Worm (Caenorhabditis elegans) whole organism, L1 larva: ENCODE results near the gene ZK185.4.

Experiments used
- C04F5.9 ChIP-seq: sonication (generic microtip); optimal IDR thresholded peaks from 2 replicates; lab custom pipeline; 2016; ENCODE audit warnings: missing genetic modification characterization, missing compliant biosample characterization
- C16A3.4 ChIP-seq: fragments of 150-350 bp; optimal IDR thresholded peaks from 2 replicates; lab custom pipeline; 2014; ENCODE audit warnings: missing biosample characterization, missing genetic modification characterization
- C34B4.2 ChIP-seq: sonication (generic microtip); optimal IDR thresholded peaks from 2 replicates; lab custom pipeline; 2017; ENCODE audit warnings: mild to moderate bottlenecking, missing genetic modification characterization, missing compliant biosample characterization
- F16B12.6 ChIP-seq: fragments of 150-350 bp; optimal IDR thresholded peaks from 2 replicates; lab custom pipeline; 2014; ENCODE audit warnings: missing biosample characterization, missing genetic modification characterization
- Y116A8C.19 ChIP-seq: sonication (generic microtip); optimal IDR thresholded peaks from 2 replicates; lab custom pipeline; 2016; ENCODE audit warnings: missing compliant biosample characterization, missing genetic modification characterization, borderline replicate concordance
- aly-2 ChIP-seq: fragments of 150-350 bp; optimal IDR thresholded peaks from 2 replicates; lab custom pipeline; 2014; ENCODE audit warnings: missing biosample characterization, missing genetic modification characterization
- ceh-63 ChIP-seq: fragments of 200-800 bp; sonication (Bioruptor generic); optimal IDR thresholded peaks from 2 replicates; lab custom pipeline; 2018; ENCODE audit warnings: mild to moderate bottlenecking, missing genetic modification characterization, missing compliant biosample characterization
- ceh-82 ChIP-seq, 3 experiments: fragments of 150-350 bp in 1 of 3; sonication (generic microtip) in 2 of 3; optimal IDR thresholded peaks; 2 replicates each; lab custom pipeline; 2014 to 2017; ENCODE audit warnings: missing biosample characterization in 3 of 3, missing genetic modification characterization in 3 of 3
- ceh-88 ChIP-seq: fragments of 200-800 bp; sonication (Bioruptor generic); IDR thresholded peaks from 2 replicates; pipeline ENCODE4 v1.3.6; 2022; ENCODE audit warnings: missing genetic modification characterization, missing compliant biosample characterization
- ceh-90 ChIP-seq: sonication (generic microtip); optimal IDR thresholded peaks from 2 replicates; lab custom pipeline; 2016; ENCODE audit warnings: missing genetic modification characterization, missing compliant biosample characterization
- dpl-1 ChIP-seq, 3 experiments: fragments of 150-350 bp in 2 of 3; sonication (generic microtip) in 1 of 3; optimal IDR thresholded peaks; 2 replicates each; lab custom pipeline; 2014 to 2017; ENCODE audit warnings: missing biosample characterization in 3 of 3, missing genetic modification characterization in 3 of 3, missing genetic modification reagents in 3 of 3
- efl-1 ChIP-seq, 4 experiments: fragments of 150-350 bp; optimal IDR thresholded peaks in 3 of 4; peaks in 1 of 4; 1 replicate in 1 of 4; 2 replicates in 3 of 4; lab custom pipeline; 2014; ENCODE audit warnings: missing biosample characterization in 2 of 4, missing genetic modification characterization in 2 of 4, missing genetic modification reagents in 2 of 4
- egl-13 ChIP-seq: sonication (generic microtip); optimal IDR thresholded peaks from 2 replicates; lab custom pipeline; 2016; ENCODE audit warnings: missing genotype, missing genetic modification reagents, missing genetic modification characterization, missing compliant biosample characterization
- elt-2 ChIP-seq: sonication (generic microtip); optimal IDR thresholded peaks from 2 replicates; lab custom pipeline; 2016; ENCODE audit warnings: missing genetic modification characterization, mild to moderate bottlenecking, inconsistent platforms, missing compliant biosample characterization, missing genetic modification reagents
- fkh-10 ChIP-seq: sonication (generic microtip); optimal IDR thresholded peaks from 2 replicates; lab custom pipeline; 2017; ENCODE audit warnings: missing biosample characterization, missing genetic modification reagents, missing genetic modification characterization
- fkh-4 ChIP-seq: sonication (generic microtip); optimal IDR thresholded peaks from 2 replicates; lab custom pipeline; 2016; ENCODE audit warnings: missing compliant biosample characterization, missing genetic modification characterization, borderline replicate concordance
- fos-1 ChIP-seq: fragments of 150-350 bp; optimal IDR thresholded peaks from 2 replicates; lab custom pipeline; 2014; ENCODE audit warnings: missing biosample characterization, missing genetic modification characterization
- hlh-17 ChIP-seq: fragments of 200-800 bp; sonication (Bioruptor generic); optimal IDR thresholded peaks from 2 replicates; lab custom pipeline; 2018; ENCODE audit warnings: missing genetic modification characterization, mild to moderate bottlenecking, missing compliant biosample characterization, moderate library complexity, borderline replicate concordance
- irx-1 ChIP-seq: sonication (generic microtip); optimal IDR thresholded peaks from 2 replicates; lab custom pipeline; 2016; ENCODE audit warnings: missing genetic modification characterization, missing compliant biosample characterization
- jun-1 ChIP-seq: fragments of 150-350 bp; optimal IDR thresholded peaks from 2 replicates; lab custom pipeline; 2014; ENCODE audit warnings: missing biosample characterization, missing genetic modification reagents, missing genetic modification characterization
- lin-14 ChIP-seq: fragments of 200-800 bp; sonication (Bioruptor generic); optimal IDR thresholded peaks from 2 replicates; lab custom pipeline; 2018; ENCODE audit warnings: mild to moderate bottlenecking, missing genetic modification characterization, moderate library complexity, missing compliant biosample characterization
- lin-35 ChIP-seq, 2 experiments: fragments of 150-350 bp; optimal IDR thresholded peaks; 2 replicates each; lab custom pipeline; 2014; ENCODE audit warnings: missing biosample characterization in 2 of 2, missing genetic modification characterization in 2 of 2, missing genetic modification reagents in 2 of 2
- lsy-2 ChIP-seq, 2 experiments: fragments of 150-350 bp; optimal IDR thresholded peaks; 2 replicates each; lab custom pipeline; 2014; ENCODE audit warnings: missing biosample characterization in 2 of 2, missing genetic modification characterization in 2 of 2
- mab-9 ChIP-seq: fragments of 200-800 bp; sonication (Bioruptor generic); IDR thresholded peaks from 2 replicates; pipeline ENCODE4 v1.3.6; 2022; ENCODE audit warnings: missing genetic modification reagents, missing genetic modification characterization, missing compliant biosample characterization
- mef-2 ChIP-seq: fragments of 150-350 bp; optimal IDR thresholded peaks from 2 replicates; lab custom pipeline; 2014; ENCODE audit warnings: missing biosample characterization, missing genetic modification characterization
- mep-1 ChIP-seq: fragments of 150-350 bp; optimal IDR thresholded peaks from 2 replicates; lab custom pipeline; 2014; ENCODE audit warnings: missing biosample characterization, missing genetic modification characterization
- nhr-11 ChIP-seq: fragments of 150-350 bp; optimal IDR thresholded peaks from 2 replicates; lab custom pipeline; 2014; ENCODE audit warnings: missing biosample characterization, missing genetic modification characterization
- nhr-19 ChIP-seq: fragments of 200-800 bp; sonication (Bioruptor generic); conservative IDR thresholded peaks from 2 replicates; pipeline ENCODE4 v1.3.6; 2022; ENCODE audit warnings: missing genetic modification characterization, missing compliant biosample characterization
- nhr-237 ChIP-seq: fragments of 150-350 bp; optimal IDR thresholded peaks from 2 replicates; lab custom pipeline; 2014; ENCODE audit warnings: missing biosample characterization, missing genetic modification characterization
- nhr-71 ChIP-seq: sonication (generic microtip); optimal IDR thresholded peaks from 2 replicates; lab custom pipeline; 2016; ENCODE audit warnings: mild to moderate bottlenecking, missing genetic modification characterization, moderate library complexity, missing compliant biosample characterization
- nhr-84 ChIP-seq: sonication (generic microtip); optimal IDR thresholded peaks from 2 replicates; lab custom pipeline; 2017; ENCODE audit warnings: missing biosample characterization, missing genetic modification characterization
- nhr-85 ChIP-seq: sonication (generic microtip); peaks from one replicate; lab custom pipeline; 2016; ENCODE audit warnings: missing genetic modification characterization, inconsistent platforms, missing compliant biosample characterization
- nhr-90 ChIP-seq: sonication (generic microtip); optimal IDR thresholded peaks from 2 replicates; lab custom pipeline; 2016; ENCODE audit warnings: mild to moderate bottlenecking, missing genetic modification characterization, missing compliant biosample characterization; ENCODE audit not compliant: poor library complexity
- pag-3 ChIP-seq: sonication (generic microtip); optimal IDR thresholded peaks from 2 replicates; lab custom pipeline; 2017; ENCODE audit warnings: missing genetic modification characterization, mild to moderate bottlenecking, missing compliant biosample characterization, antibody characterized with exemption, borderline replicate concordance; ENCODE audit not compliant: insufficient read depth
- pax-3 ChIP-seq: fragments of 200-800 bp; sonication (Bioruptor generic); optimal IDR thresholded peaks from 2 replicates; lab custom pipeline; 2018; ENCODE audit warnings: mild to moderate bottlenecking, missing genetic modification characterization, moderate library complexity, missing compliant biosample characterization
- pqm-1 ChIP-seq: sonication (generic microtip); optimal IDR thresholded peaks from 3 replicates; lab custom pipeline; 2017; ENCODE audit warnings: missing biosample characterization, missing genetic modification characterization
- rnt-1 ChIP-seq: sonication (generic microtip); optimal IDR thresholded peaks from 2 replicates; lab custom pipeline; 2016; ENCODE audit warnings: mild to moderate bottlenecking, missing genetic modification characterization, moderate library complexity, missing compliant biosample characterization
- snpc-4 ChIP-seq: fragments of 150-350 bp; optimal IDR thresholded peaks from 2 replicates; lab custom pipeline; 2014; ENCODE audit warnings: missing biosample characterization, missing genetic modification characterization
- snu-23 ChIP-seq: sonication (generic microtip); optimal IDR thresholded peaks from 2 replicates; lab custom pipeline; 2016; ENCODE audit warnings: missing genetic modification characterization, missing compliant biosample characterization
- swsn-7 ChIP-seq: sonication (generic microtip); optimal IDR thresholded peaks from 2 replicates; lab custom pipeline; 2016; ENCODE audit warnings: missing genetic modification characterization, missing compliant biosample characterization
- tlp-1 ChIP-seq: fragments of 150-350 bp; optimal IDR thresholded peaks from 2 replicates; lab custom pipeline; 2014; ENCODE audit warnings: missing biosample characterization, missing genetic modification characterization
- unc-30 ChIP-seq: sonication (generic microtip); optimal IDR thresholded peaks from 2 replicates; lab custom pipeline; 2017; ENCODE audit warnings: missing biosample characterization, missing genetic modification characterization
- vab-15 ChIP-seq: sonication (generic microtip); optimal IDR thresholded peaks from 2 replicates; lab custom pipeline; 2017; ENCODE audit warnings: missing genotype, mild to moderate bottlenecking, missing genetic modification characterization, missing compliant biosample characterization
- xbp-1 ChIP-seq: sonication (generic microtip); optimal IDR thresholded peaks from 2 replicates; lab custom pipeline; 2016; ENCODE audit warnings: missing genetic modification characterization, missing compliant biosample characterization
- zag-1 ChIP-seq: fragments of 150-350 bp; optimal IDR thresholded peaks from 2 replicates; lab custom pipeline; 2014; ENCODE audit warnings: missing biosample characterization, missing genetic modification characterization
- ztf-11 ChIP-seq, 2 experiments: sonication (generic microtip); optimal IDR thresholded peaks; 2 replicates each; lab custom pipeline; 2016 to 2017; ENCODE audit warnings: missing genetic modification characterization in 2 of 2, missing biosample characterization in 1 of 2, missing compliant biosample characterization in 1 of 2

ZK185.4 gene

ce11 chrIV:4511259-4511890, 21.6 kb downstream of the ZK185.4 start, which contains the start of the genes rfth-1 and ZK180.8:
TSS of gene rfth-1 (minus strand) at chrIV:4511309.
TSS of gene ZK180.8 (minus strand) at chrIV:4511724.
- TF ChIP-seq efl-1 (optimal IDR thresholded peaks at IDR 0.05; lab: Kevin White, UChicago) = no peak
- TF ChIP-seq efl-1 (GFP tag; optimal IDR thresholded peaks at IDR 0.05 in 1 of 2; lab: Kevin White, UChicago) = peak in 1 of 2 experiments; percentile 53
- TF ChIP-seq snpc-4 (tag; lab: Kevin White, UChicago) = no peak
- no peak for TF ChIP-seq vab-15 (tag; lab: Kevin White, UChicago)
- peak in 1 of 2 experiments; percentile 46 for TF ChIP-seq lin-35 (GFP tag; optimal IDR thresholded peaks at IDR 0.05; lab: Kevin White, UChicago)
- TF ChIP-seq elt-2 = peak; percentile 14
- TF ChIP-seq tlp-1 (tag; lab: Kevin White, UChicago) = no peak
- TF ChIP-seq egl-13 (tag; lab: Kevin White, UChicago) = no peak
- no peak for TF ChIP-seq zag-1
- TF ChIP-seq, all 84 proteins: peak for 3

ce11 chrIV:4506637-4507036, 26.3 kb downstream of the ZK185.4 start, which contains the start of gene gbb-2:
TSS of gene gbb-2 (minus strand) at chrIV:4506748.
- TF ChIP-seq fkh-10 (GFP tag; lab: Kevin White, UChicago) = no peak
- no peak for TF ChIP-seq unc-30
- peak; percentile 79 for TF ChIP-seq lin-14 (GFP tag; lab: Kevin White, UChicago)
- TF ChIP-seq egl-13 (tag; lab: Kevin White, UChicago) = no peak
- TF ChIP-seq mab-9 (GFP tag; lab: Robert Waterston, UW) = no peak
- TF ChIP-seq F16B12.6 (tag; lab: Kevin White, UChicago) = no peak
- TF ChIP-seq xbp-1 (tag; lab: Kevin White, UChicago) = no peak
- TF ChIP-seq nhr-11 (tag; lab: Kevin White, UChicago) = no peak
- no peak for TF ChIP-seq fos-1
- TF ChIP-seq jun-1 = no peak
- TF ChIP-seq ceh-88 (GFP tag; lab: Robert Waterston, UW) = no peak
- TF ChIP-seq rnt-1 = peak; percentile 54
- TF ChIP-seq lsy-2 (tag; optimal IDR thresholded peaks at IDR 0.05; lab: Kevin White, UChicago) = peak in 1 of 2 experiments; percentile 17
- no peak for TF ChIP-seq nhr-237
- TF ChIP-seq nhr-19 (GFP tag; lab: Robert Waterston, UW) = peak; percentile 40
- TF ChIP-seq snu-23 (GFP tag; lab: Kevin White, UChicago) = peak; percentile 14
- no peak for TF ChIP-seq ceh-82 (tag; optimal IDR thresholded peaks at IDR 0.05; lab: Kevin White, UChicago)
- TF ChIP-seq nhr-85 (tag; lab: Kevin White, UChicago) = no peak
- TF ChIP-seq nhr-90 (tag; lab: Kevin White, UChicago) = no peak
- no peak for TF ChIP-seq mef-2 (tag; lab: Kevin White, UChicago)
- TF ChIP-seq C34B4.2 (tag; lab: Kevin White, UChicago) = no peak
- TF ChIP-seq efl-1 (optimal IDR thresholded peaks at IDR 0.05; lab: Kevin White, UChicago) = peak in 1 of 2 experiments; percentile 5
- no peak for TF ChIP-seq efl-1 (GFP tag; optimal IDR thresholded peaks at IDR 0.05 in 1 of 2; lab: Kevin White, UChicago)
- TF ChIP-seq dpl-1 (GFP tag; optimal IDR thresholded peaks at IDR 0.05; lab: Kevin White, UChicago) = no peak
- no peak for TF ChIP-seq elt-2
- TF ChIP-seq pax-3 (tag; lab: Kevin White, UChicago) = no peak
- no peak for TF ChIP-seq lin-35 (GFP tag; optimal IDR thresholded peaks at IDR 0.05; lab: Kevin White, UChicago)
- no peak for TF ChIP-seq irx-1 (tag; lab: Kevin White, UChicago)
- TF ChIP-seq ceh-90 (tag; lab: Kevin White, UChicago) = no peak
- TF ChIP-seq mep-1 (tag; lab: Kevin White, UChicago) = peak; percentile 6
- TF ChIP-seq pqm-1 (tag; lab: Kevin White, UChicago) = no peak
- peak; percentile 67 for TF ChIP-seq nhr-71 (tag; lab: Kevin White, UChicago)
- TF ChIP-seq ceh-63 (GFP tag; lab: Kevin White, UChicago) = no peak
- no peak for TF ChIP-seq ztf-11 (tag; optimal IDR thresholded peaks at IDR 0.05; lab: Kevin White, UChicago)

ce11 chrIV:4505078-4505477, 27.8 kb downstream of the ZK185.4 start:
- no peak for TF ChIP-seq pag-3 (tag; lab: Kevin White, UChicago)
- TF ChIP-seq C04F5.9 = no peak
- no peak for TF ChIP-seq hlh-17
- no peak for TF ChIP-seq aly-2 (tag; lab: Kevin White, UChicago)
- TF ChIP-seq lin-14 (GFP tag; lab: Kevin White, UChicago) = peak; percentile 71
- TF ChIP-seq fkh-4 (tag; lab: Kevin White, UChicago) = no peak
- TF ChIP-seq nhr-84 (tag; lab: Kevin White, UChicago) = no peak
- no peak for TF ChIP-seq efl-1 (optimal IDR thresholded peaks at IDR 0.05; lab: Kevin White, UChicago)
- TF ChIP-seq efl-1 (GFP tag; optimal IDR thresholded peaks at IDR 0.05 in 1 of 2; lab: Kevin White, UChicago) = no peak
- TF ChIP-seq ceh-90 (tag; lab: Kevin White, UChicago) = no peak
- no peak for TF ChIP-seq swsn-7 (tag; lab: Kevin White, UChicago)
- no peak for TF ChIP-seq C16A3.4 (tag; lab: Kevin White, UChicago)
- no peak for TF ChIP-seq Y116A8C.19 (tag; lab: Kevin White, UChicago)
- peak; percentile 3 for TF ChIP-seq fkh-10 (GFP tag; lab: Kevin White, UChicago)
- TF ChIP-seq nhr-90 (tag; lab: Kevin White, UChicago) = no peak
- no peak for TF ChIP-seq mep-1 (tag; lab: Kevin White, UChicago)
- no peak for TF ChIP-seq jun-1
- TF ChIP-seq mab-9 (GFP tag; lab: Robert Waterston, UW) = no peak
